Worm (Caenorhabditis elegans): Measurements from ENCODE around the gene sms-3.

The sms-3 gene

ce11 chrIII:1600670-1601194 lies at the start of gene sms-3:
Gene sms-3, minus strand, starts transcription at chrIII:1601144.
- peak; percentile 53; the same call in 1 of the 2 replicates for TF ChIP-seq tbx-11 (GFP tag; IDR thresholded peaks at IDR 0.05)
- TF ChIP-seq aly-1 (tag; optimal IDR thresholded peaks at IDR 0.05): no peak
- TF ChIP-seq hmbx-1 (tag; optimal IDR thresholded peaks at IDR 0.05): no peak
- TF ChIP-seq pes-1 (GFP tag; IDR thresholded peaks at IDR 0.05): peak; percentile 69
- no peak for TF ChIP-seq B0310.2 (tag; optimal IDR thresholded peaks at IDR 0.05)
- peak; percentile 48; the same call in 1 of the 2 replicates for TF ChIP-seq flt-1 (GFP tag; IDR thresholded peaks at IDR 0.05)
- no peak for TF ChIP-seq tbx-37 (GFP tag; conservative IDR thresholded peaks at IDR 0.05)

ce11 chrIII:1641163-1641562 lies 40.2 kb upstream of the sms-3 start, which contains the start of gene Y22D7AL.3:
Gene Y22D7AL.3, plus strand, starts transcription at chrIII:1641463.
- TF ChIP-seq ceh-13 (GFP tag; optimal IDR thresholded peaks at IDR 0.05) (no peak), hnd-1 (tag; optimal IDR thresholded peaks at IDR 0.05) (no peak), aly-1 (tag; optimal IDR thresholded peaks at IDR 0.05) (no peak), tbx-37 (GFP tag; conservative IDR thresholded peaks at IDR 0.05) (no peak), scrt-1 (GFP tag; IDR thresholded peaks at IDR 0.05) (no peak), flt-1 (GFP tag; IDR thresholded peaks at IDR 0.05) (no peak), tbx-11 (GFP tag; IDR thresholded peaks at IDR 0.05) (no peak), ets-7 (tag; optimal IDR thresholded peaks at IDR 0.05) (no peak), F13C5.2 (tag; optimal IDR thresholded peaks at IDR 0.05) (no peak), B0310.2 (tag; optimal IDR thresholded peaks at IDR 0.05) (no peak), ceh-36 (tag; optimal IDR thresholded peaks at IDR 0.05) (no peak), ama-1 (optimal IDR thresholded peaks at IDR 0.05) (no peak), sea-1 (GFP tag; conservative IDR thresholded peaks at IDR 0.05) (no peak), tra-4 (tag; optimal IDR thresholded peaks at IDR 0.05) (no peak), hmg-4 (GFP tag; optimal IDR thresholded peaks at IDR 0.05) (no peak), pes-1 (GFP tag; IDR thresholded peaks at IDR 0.05) (no peak)

ce11 chrIII:1638345-1638744 lies 37.4 kb upstream of the sms-3 start:
- TF ChIP-seq ama-1 (optimal IDR thresholded peaks at IDR 0.05) (no peak), ets-7 (tag; optimal IDR thresholded peaks at IDR 0.05) (no peak), B0310.2 (tag; optimal IDR thresholded peaks at IDR 0.05) (no peak), pes-1 (GFP tag; IDR thresholded peaks at IDR 0.05) (no peak), tra-4 (tag; optimal IDR thresholded peaks at IDR 0.05) (no peak), aly-1 (tag; optimal IDR thresholded peaks at IDR 0.05) (no peak), tbx-37 (GFP tag; conservative IDR thresholded peaks at IDR 0.05) (no peak), flt-1 (GFP tag; IDR thresholded peaks at IDR 0.05) (no peak), ceh-13 (GFP tag; optimal IDR thresholded peaks at IDR 0.05) (no peak), hmbx-1 (tag; optimal IDR thresholded peaks at IDR 0.05) (no peak), sea-1 (GFP tag; conservative IDR thresholded peaks at IDR 0.05) (no peak), scrt-1 (GFP tag; IDR thresholded peaks at IDR 0.05) (no peak), tbx-11 (GFP tag; IDR thresholded peaks at IDR 0.05) (no peak), ceh-36 (tag; optimal IDR thresholded peaks at IDR 0.05) (no peak), hnd-1 (tag; optimal IDR thresholded peaks at IDR 0.05) (no peak), hmg-4 (GFP tag; optimal IDR thresholded peaks at IDR 0.05) (no peak)

ce11 chrIII:1634270-1634669 lies 33.3 kb upstream of the sms-3 start, which contains the start of gene Y22D7AL.11:
Gene Y22D7AL.11, minus strand, starts transcription at chrIII:1634370.
- no peak for TF ChIP-seq tra-4 (tag; optimal IDR thresholded peaks at IDR 0.05)
- TF ChIP-seq scrt-1 (GFP tag; IDR thresholded peaks at IDR 0.05): no peak
- TF ChIP-seq sea-1 (GFP tag; conservative IDR thresholded peaks at IDR 0.05): no peak
- TF ChIP-seq tbx-37 (GFP tag; conservative IDR thresholded peaks at IDR 0.05): no peak
- no peak for TF ChIP-seq pes-1 (GFP tag; IDR thresholded peaks at IDR 0.05)
- no peak for TF ChIP-seq ama-1 (optimal IDR thresholded peaks at IDR 0.05)
- no peak for TF ChIP-seq aly-1 (tag; optimal IDR thresholded peaks at IDR 0.05)
- no peak for TF ChIP-seq ceh-36 (tag; optimal IDR thresholded peaks at IDR 0.05)
- TF ChIP-seq hnd-1 (tag; optimal IDR thresholded peaks at IDR 0.05): no peak
- TF ChIP-seq flt-1 (GFP tag; IDR thresholded peaks at IDR 0.05): no peak
- TF ChIP-seq ets-7 (tag; optimal IDR thresholded peaks at IDR 0.05): no peak
- TF ChIP-seq tbx-11 (GFP tag; IDR thresholded peaks at IDR 0.05): no peak
- no peak for TF ChIP-seq ceh-13 (GFP tag; optimal IDR thresholded peaks at IDR 0.05)
- no peak for TF ChIP-seq B0310.2 (tag; optimal IDR thresholded peaks at IDR 0.05)

- no peak for TF ChIP-seq pes-1 (GFP tag; IDR thresholded peaks at IDR 0.05)
- TF ChIP-seq B0310.2 (tag; optimal IDR thresholded peaks at IDR 0.05): no peak
- no peak for TF ChIP-seq hmg-4 (GFP tag; optimal IDR thresholded peaks at IDR 0.05)
- TF ChIP-seq tbx-11 (GFP tag; IDR thresholded peaks at IDR 0.05): no peak
These were observed 25.6 kb upstream of the sms-3 start, which contains the start of gene Y22D7AL.4 for ce11 chrIII:1626524-1626923. Gene Y22D7AL.4, plus strand, starts transcription at chrIII:1626632.

ce11 chrIII:1625660-1626275 lies 24.8 kb upstream of the sms-3 start:
- TF ChIP-seq scrt-1 (GFP tag; IDR thresholded peaks at IDR 0.05) (no peak), ceh-13 (GFP tag; optimal IDR thresholded peaks at IDR 0.05) (no peak), F13C5.2 (tag; optimal IDR thresholded peaks at IDR 0.05) (no peak), hmbx-1 (tag; optimal IDR thresholded peaks at IDR 0.05) (no peak), sea-1 (GFP tag; conservative IDR thresholded peaks at IDR 0.05) (no peak)

ce11 chrIII:1622329-1622728 lies 21.4 kb upstream of the sms-3 start:
- TF ChIP-seq tbx-37 (GFP tag; conservative IDR thresholded peaks at IDR 0.05) (no peak), ama-1 (optimal IDR thresholded peaks at IDR 0.05) (no peak), flt-1 (GFP tag; IDR thresholded peaks at IDR 0.05) (no peak), aly-1 (tag; optimal IDR thresholded peaks at IDR 0.05) (no peak), B0310.2 (tag; optimal IDR thresholded peaks at IDR 0.05) (no peak), scrt-1 (GFP tag; IDR thresholded peaks at IDR 0.05) (no peak), tra-4 (tag; optimal IDR thresholded peaks at IDR 0.05) (no peak), ets-7 (tag; optimal IDR thresholded peaks at IDR 0.05) (no peak), sea-1 (GFP tag; conservative IDR thresholded peaks at IDR 0.05) (no peak), pes-1 (GFP tag; IDR thresholded peaks at IDR 0.05) (no peak), ceh-36 (tag; optimal IDR thresholded peaks at IDR 0.05) (no peak), ceh-13 (GFP tag; optimal IDR thresholded peaks at IDR 0.05) (no peak), hnd-1 (tag; optimal IDR thresholded peaks at IDR 0.05) (no peak), F13C5.2 (tag; optimal IDR thresholded peaks at IDR 0.05) (no peak), hmbx-1 (tag; optimal IDR thresholded peaks at IDR 0.05) (no peak)
